Fruit fly (Drosophila melanogaster): ENCODE data around the gene Bet3.

The Bet3 gene

dm6 chr3L:9420054-9420818 is 21.8 kb downstream of the Bet3 start:
- peak; percentile 94 for TF ChIP-seq tj (GFP tag; optimal IDR thresholded peaks at IDR 0.05)
- TF ChIP-seq ovo (GFP tag; optimal IDR thresholded peaks at IDR 0.05): peak; percentile 84
- peak; percentile 58 for TF ChIP-seq toe (GFP tag; optimal IDR thresholded peaks at IDR 0.05)
- peak; percentile 96 for TF ChIP-seq CG33017 (tag; optimal IDR thresholded peaks at IDR 0.05)
- peak; percentile 87 for TF ChIP-seq Crg-1 (GFP tag; optimal IDR thresholded peaks at IDR 0.05)
- TF ChIP-seq CG11617 (GFP tag; optimal IDR thresholded peaks at IDR 0.05): peak; percentile 95
- TF ChIP-seq CG7045 (GFP tag; optimal IDR thresholded peaks at IDR 0.05): peak; percentile 95
- peak; percentile 89 for TF ChIP-seq Mnt (GFP tag; optimal IDR thresholded peaks at IDR 0.05)
- peak; percentile 80 for TF ChIP-seq Hr96 (GFP tag; optimal IDR thresholded peaks at IDR 0.05)
- peak; percentile 88 for TF ChIP-seq CG12768 (GFP tag; optimal IDR thresholded peaks at IDR 0.05)
- no peak for TF ChIP-seq cnc (optimal IDR thresholded peaks at IDR 0.05)
- peak; percentile 96 for TF ChIP-seq kay (GFP tag; ENCODE audit: borderline replicate concordance)
- peak; percentile 87 for TF ChIP-seq cic (GFP tag; optimal IDR thresholded peaks at IDR 0.05)
- TF ChIP-seq CG1620 (GFP tag; optimal IDR thresholded peaks at IDR 0.05): peak; percentile 84
- peak; percentile 91 for TF ChIP-seq CG14711 (tag; optimal IDR thresholded peaks at IDR 0.05)
- peak; percentile 92 for TF ChIP-seq pad (GFP tag; optimal IDR thresholded peaks at IDR 0.05)
- peak; percentile 95 for TF ChIP-seq CG7101 (tag; optimal IDR thresholded peaks at IDR 0.05)
- peak; percentile 89 for TF ChIP-seq CG5204 (GFP tag; optimal IDR thresholded peaks at IDR 0.05)
- TF ChIP-seq Clk (GFP tag; optimal IDR thresholded peaks at IDR 0.05): peak; percentile 61
- peak; percentile 98 for TF ChIP-seq bab1 (GFP tag; optimal IDR thresholded peaks at IDR 0.05)

- TF ChIP-seq Hr96 (GFP tag; optimal IDR thresholded peaks at IDR 0.05) (peak; percentile 38), CG12768 (GFP tag; optimal IDR thresholded peaks at IDR 0.05) (peak; percentile 24), cnc (optimal IDR thresholded peaks at IDR 0.05) (peak; percentile 40 to 63), Clk (GFP tag; optimal IDR thresholded peaks at IDR 0.05) (no peak), tj (GFP tag; optimal IDR thresholded peaks at IDR 0.05) (peak; percentile 54), CG11617 (GFP tag; optimal IDR thresholded peaks at IDR 0.05) (no peak), CG1620 (GFP tag; optimal IDR thresholded peaks at IDR 0.05) (no peak), CG5204 (GFP tag; optimal IDR thresholded peaks at IDR 0.05) (peak; percentile 35), bab1 (GFP tag; optimal IDR thresholded peaks at IDR 0.05) (peak; percentile 41)
These were observed 22.7 kb downstream of the Bet3 start for dm6 chr3L:9419328-9419727.

- TF ChIP-seq tj (GFP tag; optimal IDR thresholded peaks at IDR 0.05): no peak
- no peak for TF ChIP-seq CG7045 (GFP tag; optimal IDR thresholded peaks at IDR 0.05)
- TF ChIP-seq toe (GFP tag; optimal IDR thresholded peaks at IDR 0.05): no peak
These were observed 24.8 kb downstream of the Bet3 start, which contains the start of gene CG3982 for dm6 chr3L:9417288-9417687. Gene CG3982 (minus strand): TSS chr3L:9417388.

dm6 chr3L:9410754-9411423 is 31.2 kb downstream of the Bet3 start, which contains the start of the genes CG4022 and Cpsf5:
Gene CG4022 (minus strand): TSS chr3L:9410832.
Gene Cpsf5 (plus strand): TSS chr3L:9411038.
- peak; percentile 85 for TF ChIP-seq CG14711 (tag; optimal IDR thresholded peaks at IDR 0.05)
- TF ChIP-seq CG1620 (GFP tag; optimal IDR thresholded peaks at IDR 0.05): peak; percentile 84
- TF ChIP-seq pad (GFP tag; optimal IDR thresholded peaks at IDR 0.05): peak; percentile 61
- peak; percentile 88 for TF ChIP-seq CG7101 (tag; optimal IDR thresholded peaks at IDR 0.05)
- TF ChIP-seq CG5204 (GFP tag; optimal IDR thresholded peaks at IDR 0.05): no peak
- TF ChIP-seq CG7045 (GFP tag; optimal IDR thresholded peaks at IDR 0.05): peak; percentile 83
- peak; percentile 78 for TF ChIP-seq CG12768 (GFP tag; optimal IDR thresholded peaks at IDR 0.05)
- TF ChIP-seq CG11617 (GFP tag; optimal IDR thresholded peaks at IDR 0.05): peak; percentile 90
- no peak for TF ChIP-seq cnc (optimal IDR thresholded peaks at IDR 0.05)
- peak; percentile 77 for TF ChIP-seq Crg-1 (GFP tag; optimal IDR thresholded peaks at IDR 0.05)
- peak; percentile 62 for TF ChIP-seq Clk (GFP tag; optimal IDR thresholded peaks at IDR 0.05)
- peak; percentile 89 for TF ChIP-seq Mnt (GFP tag; optimal IDR thresholded peaks at IDR 0.05)
- peak; percentile 66 for TF ChIP-seq cic (GFP tag; optimal IDR thresholded peaks at IDR 0.05)
- TF ChIP-seq CG33017 (tag; optimal IDR thresholded peaks at IDR 0.05): peak; percentile 84
- peak; percentile 91 for TF ChIP-seq toe (GFP tag; optimal IDR thresholded peaks at IDR 0.05)
- TF ChIP-seq tj (GFP tag; optimal IDR thresholded peaks at IDR 0.05): peak; percentile 72
- TF ChIP-seq bab1 (GFP tag; optimal IDR thresholded peaks at IDR 0.05): peak; percentile 80
- peak; percentile 74 for TF ChIP-seq ovo (GFP tag; optimal IDR thresholded peaks at IDR 0.05)
- no peak for TF ChIP-seq Hr96 (GFP tag; optimal IDR thresholded peaks at IDR 0.05)
- peak; percentile 87 for TF ChIP-seq kay (GFP tag; ENCODE audit: borderline replicate concordance)

- TF ChIP-seq CG7045 (GFP tag; optimal IDR thresholded peaks at IDR 0.05) (no peak), CG11617 (GFP tag; optimal IDR thresholded peaks at IDR 0.05) (no peak), CG7101 (tag; optimal IDR thresholded peaks at IDR 0.05) (no peak), bab1 (GFP tag; optimal IDR thresholded peaks at IDR 0.05) (no peak), Crg-1 (GFP tag; optimal IDR thresholded peaks at IDR 0.05) (no peak), CG1620 (GFP tag; optimal IDR thresholded peaks at IDR 0.05) (no peak), pad (GFP tag; optimal IDR thresholded peaks at IDR 0.05) (no peak), cnc (optimal IDR thresholded peaks at IDR 0.05) (no peak), Clk (GFP tag; optimal IDR thresholded peaks at IDR 0.05) (no peak), Hr96 (GFP tag; optimal IDR thresholded peaks at IDR 0.05) (no peak), CG14711 (tag; optimal IDR thresholded peaks at IDR 0.05) (no peak), CG12768 (GFP tag; optimal IDR thresholded peaks at IDR 0.05) (no peak), tj (GFP tag; optimal IDR thresholded peaks at IDR 0.05) (no peak), Mnt (GFP tag; optimal IDR thresholded peaks at IDR 0.05) (no peak), cic (GFP tag; optimal IDR thresholded peaks at IDR 0.05) (no peak), CG33017 (tag; optimal IDR thresholded peaks at IDR 0.05) (no peak), kay (GFP tag; ENCODE audit: borderline replicate concordance) (no peak), toe (GFP tag; optimal IDR thresholded peaks at IDR 0.05) (no peak)
These were observed 32.0 kb downstream of the Bet3 start for dm6 chr3L:9410030-9410589.

Measured in whole organism, adult.